Worm (Caenorhabditis elegans): Measurements from ENCODE around the gene Y38H6A.5.
"Not testable (repeated sequence)": the region's sequence is repeated elsewhere in the genome, so short reads cannot be mapped to it uniquely, and the experiment has no call there.

Y38H6A.5 gene

DNA sequence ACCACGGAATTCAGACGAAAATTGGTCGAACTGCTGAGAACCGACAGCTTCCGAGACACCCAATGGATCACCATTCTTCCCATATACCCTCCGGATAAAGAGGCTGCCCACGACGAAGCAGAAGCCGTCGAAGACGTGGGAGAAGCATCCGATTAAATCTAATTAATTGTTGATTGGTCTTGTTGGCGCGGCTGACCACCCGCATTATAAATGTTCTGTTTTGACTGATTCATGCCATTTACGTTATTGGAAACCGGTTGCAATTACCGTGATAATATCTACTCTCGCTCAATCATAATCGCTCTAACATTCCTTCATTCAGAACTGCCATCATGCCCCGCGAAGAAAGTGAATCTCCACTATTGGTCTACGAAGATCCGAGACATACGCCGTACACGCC is 31.9 kb downstream of the Y38H6A.5 start, which contains the start of gene ZC15.3:
TSS of gene ZC15.3 (plus strand) at position 301 of the 400 bp plus-strand sequence.
- TF ChIP-seq T22C8.4 (GFP tag; IDR thresholded peaks at IDR 0.05); ref-1 (GFP tag; conservative IDR thresholded peaks at IDR 0.05); flt-1 (GFP tag; IDR thresholded peaks at IDR 0.05): not testable (repeated sequence)

DNA sequence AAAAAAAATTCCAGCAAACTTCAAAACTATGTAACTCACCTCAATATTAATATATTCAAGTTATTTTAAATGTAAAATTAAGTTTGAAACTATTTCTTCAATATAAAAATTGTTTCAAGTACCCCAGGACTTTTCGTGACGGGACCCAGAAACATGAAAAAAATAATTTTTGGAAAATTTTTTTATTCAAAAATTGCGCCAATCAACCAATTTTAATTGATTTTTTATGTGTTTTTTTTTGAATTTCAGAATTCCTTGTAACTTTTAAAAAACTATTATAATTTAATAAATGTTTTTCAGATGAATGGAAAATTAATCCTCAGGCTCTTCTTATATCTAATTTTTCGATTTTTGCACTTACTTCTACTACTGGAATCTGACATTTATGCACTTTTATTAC is 37.5 kb downstream of the Y38H6A.5 start, which contains the start of gene ZC15.5:
TSS of gene ZC15.5 (plus strand) at position 301 of the 400 bp plus-strand sequence.
- TF ChIP-seq tab-1 (GFP tag; IDR thresholded peaks at IDR 0.05) (no peak), klf-2 (GFP tag; conservative IDR thresholded peaks at IDR 0.05) (no peak), cog-1 (tag; optimal IDR thresholded peaks at IDR 0.05) (no peak), med-1 (GFP tag; optimal IDR thresholded peaks at IDR 0.05; ENCODE audit: insufficient read depth) (no peak), ztf-29 (GFP tag; IDR thresholded peaks at IDR 0.05) (no peak), flt-1 (GFP tag; IDR thresholded peaks at IDR 0.05) (no peak), T22C8.4 (GFP tag; IDR thresholded peaks at IDR 0.05) (no peak), ref-1 (GFP tag; conservative IDR thresholded peaks at IDR 0.05) (no peak), ztf-23 (GFP tag; IDR thresholded peaks at IDR 0.05) (no peak)

DNA sequence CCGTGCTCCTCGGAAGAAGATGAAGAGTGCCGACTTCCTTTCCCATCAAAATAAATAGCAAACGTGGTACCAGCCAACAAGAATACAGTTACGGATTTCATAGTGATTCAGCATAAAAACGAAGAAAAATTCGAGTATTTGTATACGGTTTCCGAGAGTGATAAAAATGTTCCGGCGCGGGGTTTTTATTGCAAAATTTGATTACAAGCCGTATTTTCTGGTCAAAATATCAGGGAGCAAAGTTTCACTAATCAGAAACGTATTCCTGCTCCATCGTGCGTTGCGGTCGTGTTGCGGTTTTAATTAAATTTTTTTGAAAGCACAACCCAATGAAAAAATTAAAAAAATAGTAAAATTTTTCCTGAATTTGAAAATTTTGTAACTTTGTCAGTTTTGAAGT is 40.8 kb downstream of the Y38H6A.5 start, which contains the start of gene clec-261:
TSS of gene clec-261 (minus strand) at position 101 of the 400 bp plus-strand sequence.
- TF ChIP-seq ref-1 (GFP tag; conservative IDR thresholded peaks at IDR 0.05) (no peak), klf-2 (GFP tag; conservative IDR thresholded peaks at IDR 0.05) (no peak), ztf-23 (GFP tag; IDR thresholded peaks at IDR 0.05) (no peak), med-1 (GFP tag; optimal IDR thresholded peaks at IDR 0.05; ENCODE audit: insufficient read depth) (no peak), flt-1 (GFP tag; IDR thresholded peaks at IDR 0.05) (no peak)

DNA sequence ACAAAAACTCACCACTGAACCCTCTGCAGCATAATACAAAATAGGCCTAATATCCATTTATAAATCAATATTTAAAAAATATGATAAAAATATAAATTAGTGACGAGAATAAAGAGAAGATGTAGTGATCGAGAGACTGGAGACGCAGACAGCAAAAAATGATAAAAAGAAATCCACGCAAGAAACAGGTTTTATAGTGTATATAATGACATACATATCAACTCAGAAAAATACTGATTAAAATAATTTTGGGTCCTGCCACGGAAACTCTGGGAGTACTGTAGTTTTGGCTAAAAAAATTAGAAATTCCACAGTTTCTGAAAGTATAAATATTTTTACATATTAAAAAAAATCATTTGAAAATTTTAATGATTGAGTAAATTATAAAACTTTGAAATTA is 45.8 kb downstream of the Y38H6A.5 start, which contains the start of gene mlt-4:
TSS of gene mlt-4 (minus strand) at position 101 of the 400 bp plus-strand sequence.
- no peak for TF ChIP-seq ref-1 (GFP tag; conservative IDR thresholded peaks at IDR 0.05)

DNA sequence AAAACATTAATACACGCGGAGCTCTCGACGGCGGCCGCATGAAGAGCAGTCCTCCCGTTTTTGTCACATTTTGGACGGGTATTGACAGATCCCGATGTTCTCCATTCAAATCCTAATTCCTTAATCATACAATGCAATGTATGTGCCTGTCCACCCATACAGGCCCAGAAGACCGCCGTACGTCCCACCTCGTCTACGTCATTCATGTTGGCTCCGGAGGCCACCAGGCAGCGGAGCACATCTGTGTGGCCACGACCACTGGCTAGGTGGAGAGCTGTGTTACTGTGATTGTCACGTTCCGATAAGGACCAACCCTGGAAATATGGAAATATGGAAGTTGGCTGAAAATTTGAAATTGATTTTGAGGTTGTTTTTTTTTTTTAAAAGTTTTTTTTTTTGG is 52.3 kb downstream of the Y38H6A.5 start:
- TF ChIP-seq cog-1 (tag; optimal IDR thresholded peaks at IDR 0.05) (no peak), ref-1 (GFP tag; conservative IDR thresholded peaks at IDR 0.05) (no peak), med-1 (GFP tag; optimal IDR thresholded peaks at IDR 0.05; ENCODE audit: insufficient read depth) (no peak), ztf-23 (GFP tag; IDR thresholded peaks at IDR 0.05) (no peak), ztf-29 (GFP tag; IDR thresholded peaks at IDR 0.05) (no peak), tab-1 (GFP tag; IDR thresholded peaks at IDR 0.05) (no peak)

DNA sequence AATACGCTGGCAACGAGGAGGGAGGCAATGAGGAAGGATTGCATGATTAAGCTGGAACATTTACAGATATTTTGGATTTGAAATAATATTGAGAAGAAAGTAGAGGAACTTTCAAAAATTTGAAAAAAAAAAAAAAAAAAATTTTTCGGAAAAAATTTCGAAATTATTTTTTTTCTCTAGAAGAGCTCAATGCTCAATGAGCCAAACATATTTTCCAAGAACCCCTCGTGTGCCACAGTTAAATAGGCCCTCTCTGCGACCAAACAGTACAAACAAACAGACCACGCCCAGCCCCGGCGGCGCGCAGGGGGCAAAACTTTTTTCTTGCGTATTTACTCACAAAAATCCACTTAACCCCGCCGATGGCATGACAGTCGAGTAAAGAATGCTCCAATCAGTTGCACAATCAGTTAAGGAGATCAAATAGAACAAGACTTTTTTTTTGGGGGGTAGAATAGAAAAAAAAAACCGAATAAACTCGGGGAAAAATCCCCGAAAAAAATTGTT is 55.3 kb downstream of the Y38H6A.5 start, which contains the start of gene pqn-94:
TSS of gene pqn-94 (minus strand) at position 51 of the 507 bp plus-strand sequence.
- no peak for TF ChIP-seq flt-1 (GFP tag; IDR thresholded peaks at IDR 0.05)
- no peak for TF ChIP-seq ztf-29 (GFP tag; IDR thresholded peaks at IDR 0.05)
- no peak for TF ChIP-seq cog-1 (tag; optimal IDR thresholded peaks at IDR 0.05)
- TF ChIP-seq ref-1 (GFP tag; conservative IDR thresholded peaks at IDR 0.05), result no peak
- no peak for TF ChIP-seq klf-2 (GFP tag; conservative IDR thresholded peaks at IDR 0.05)
- TF ChIP-seq tab-1 (GFP tag; IDR thresholded peaks at IDR 0.05), result no peak
- TF ChIP-seq ztf-23 (GFP tag; IDR thresholded peaks at IDR 0.05), result no peak
- TF ChIP-seq med-1 (GFP tag; optimal IDR thresholded peaks at IDR 0.05; ENCODE audit: insufficient read depth), result no peak
- no peak for TF ChIP-seq T22C8.4 (GFP tag; IDR thresholded peaks at IDR 0.05)

Measured in whole organism, midembryonic.